Worm (Caenorhabditis elegans) whole organism, L3 larva: ENCODE measurements around the gene K08D8.6.

ENCODE experiments used
- ceh-28 ChIP-seq: fragments of 150-350 bp; optimal IDR thresholded peaks from 2 replicates; lab custom pipeline; 2014; ENCODE audit warnings: missing biosample characterization, missing genetic modification reagents, missing genetic modification characterization
- daf-12 ChIP-seq: fragments of 150-350 bp; optimal IDR thresholded peaks from 2 replicates; lab custom pipeline; 2014; ENCODE audit warnings: missing biosample characterization, missing genetic modification reagents, missing genetic modification characterization
- elt-2 ChIP-seq: sonication (generic microtip); optimal IDR thresholded peaks from 2 replicates; lab custom pipeline; 2016; ENCODE audit warnings: missing genetic modification reagents, mild to moderate bottlenecking, missing genetic modification characterization, missing compliant biosample characterization
- elt-3 ChIP-seq, 3 experiments: fragments of 150-350 bp in 1 of 3; sonication (generic microtip) in 2 of 3; optimal IDR thresholded peaks; 2 replicates in 2 of 3; 4 replicates in 1 of 3; lab custom pipeline; 2014 to 2017; ENCODE audit warnings: missing biosample characterization in 3 of 3, missing genetic modification characterization in 3 of 3
- lin-39 ChIP-seq: fragments of 150-350 bp; optimal IDR thresholded peaks from 2 replicates; lab custom pipeline; 2018; ENCODE audit warnings: missing biosample characterization, missing genetic modification reagents, missing genetic modification characterization
- nhr-76 ChIP-seq: fragments of 150-350 bp; sonication (generic microtip); optimal IDR thresholded peaks from 5 replicates; lab custom pipeline; 2014; ENCODE audit warnings: missing biosample characterization, missing genetic modification characterization
- nhr-77 ChIP-seq: fragments of 150-350 bp; optimal IDR thresholded peaks from 2 replicates; lab custom pipeline; 2014; ENCODE audit warnings: missing biosample characterization, missing genetic modification characterization
- pha-4 ChIP-seq: fragments of 150-350 bp; optimal IDR thresholded peaks from 2 replicates; lab custom pipeline; 2014; ENCODE audit warnings: missing biosample characterization, missing genetic modification reagents, missing genetic modification characterization
- snpc-4 ChIP-seq: fragments of 150-350 bp; optimal IDR thresholded peaks from 2 replicates; lab custom pipeline; 2014; ENCODE audit warnings: missing biosample characterization, missing genetic modification characterization
- tbx-2 ChIP-seq: sonication (generic microtip); optimal IDR thresholded peaks from 2 replicates; lab custom pipeline; 2016; ENCODE audit warnings: mild to moderate bottlenecking, missing genetic modification characterization, missing compliant biosample characterization
- zag-1 ChIP-seq: fragments of 150-350 bp; optimal IDR thresholded peaks from 2 replicates; lab custom pipeline; 2014; ENCODE audit warnings: missing biosample characterization, missing genetic modification characterization

ce11 chrIV:12869812-12870211 is 20.5 kb downstream of the K08D8.6 start:
- TF ChIP-seq tbx-2: no peak
- no peak for TF ChIP-seq nhr-76 (tag; lab: Kevin White, UChicago)
- no peak for TF ChIP-seq daf-12 (tag; lab: Kevin White, UChicago)
- no peak for TF ChIP-seq ceh-28 (tag; lab: Kevin White, UChicago)
- no peak for TF ChIP-seq pha-4 (tag; lab: Kevin White, UChicago)
- TF ChIP-seq elt-3 (tag; optimal IDR thresholded peaks at IDR 0.05; lab: Kevin White, UChicago): no peak
- peak; percentile 31 for TF ChIP-seq snpc-4 (tag; lab: Kevin White, UChicago)
- TF ChIP-seq lin-39 (tag; lab: Kevin White, UChicago): no peak
- no peak for TF ChIP-seq nhr-77 (tag; lab: Kevin White, UChicago)
- TF ChIP-seq zag-1 (tag; lab: Kevin White, UChicago): no peak
- TF ChIP-seq elt-2 (tag; lab: Kevin White, UChicago): peak; percentile 19
